Fruit fly (Drosophila melanogaster) whole organism: Measurements from ENCODE around the gene stac.

Experiments used
- Dll ChIP-seq: fragments of >200 bp; optimal IDR thresholded peaks from 2 replicates; lab custom pipeline; 2017
- pan ChIP-seq: fragments of >200 bp; optimal IDR thresholded peaks from 2 replicates; lab custom pipeline; 2017
- psq ChIP-seq: fragments of >200 bp; optimal IDR thresholded peaks from 2 replicates; lab custom pipeline; 2017
- usp ChIP-seq: fragments of >200 bp; optimal IDR thresholded peaks from 2 replicates; lab custom pipeline; 2017; ENCODE audit warnings: missing biosample characterization, missing genetic modification characterization, mixed read lengths

DNA sequence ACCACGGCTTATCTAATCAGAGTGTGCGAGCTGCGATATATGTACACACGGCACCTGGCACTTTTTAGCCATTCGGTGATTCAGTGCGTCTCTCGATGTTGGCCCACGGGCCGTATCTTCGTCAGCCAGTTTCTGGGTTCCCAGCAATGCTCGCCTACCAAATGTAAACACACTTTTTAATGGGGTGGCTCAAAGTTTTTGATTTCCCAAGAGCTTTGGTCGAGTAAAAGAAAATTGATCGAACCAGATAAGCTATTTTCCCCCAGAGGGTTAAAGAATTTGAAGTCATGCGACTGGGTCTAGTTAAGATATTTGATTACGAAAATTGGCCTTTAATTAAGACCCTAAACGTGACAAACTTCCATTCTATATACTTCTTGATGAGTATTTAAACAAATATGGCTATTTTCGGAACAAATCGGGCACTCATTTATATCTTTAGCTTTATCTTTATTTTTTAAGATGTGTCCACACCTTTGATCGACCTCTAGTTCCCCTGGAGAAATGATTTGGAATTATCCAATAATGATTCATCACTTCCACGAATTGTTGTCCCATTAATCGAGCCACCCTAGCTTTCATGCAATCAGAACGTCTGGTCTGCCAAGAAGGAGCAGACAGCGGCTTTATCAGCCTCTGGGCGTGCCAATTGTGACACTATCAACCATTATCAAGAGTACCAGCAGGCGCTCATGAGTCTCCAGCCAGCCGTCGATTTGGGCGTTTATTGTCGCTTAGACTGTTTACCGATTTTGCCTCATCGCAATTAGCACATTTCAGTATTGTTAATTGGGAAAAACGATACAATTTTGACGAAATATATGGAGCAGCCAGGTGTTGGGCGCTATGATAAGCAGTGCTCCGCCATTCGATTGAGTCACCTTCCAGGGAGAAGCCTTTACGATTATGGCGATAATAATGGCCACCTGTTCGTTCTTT, 28.5 kb upstream of the stac start:
- TF ChIP-seq pan (lab: Kevin White, UChicago) (no peak), psq (lab: Kevin White, UChicago) (no peak), usp (GFP tag; lab: Kevin White, UChicago) (no peak), Dll (lab: Kevin White, UChicago) (no peak)
